Fruit fly (Drosophila melanogaster): ENCODE data around the gene wake.

wake gene

dm6 chr3R:22639239-22639858 lies at the start of gene wake, which contains the start of gene loco (continued):
- TF ChIP-seq CG30020 (tag; optimal IDR thresholded peaks at IDR 0.05): peak; percentile 32
- no peak for TF ChIP-seq otp (GFP tag; IDR thresholded peaks at IDR 0.05)
- no peak for TF ChIP-seq lbe (GFP tag; optimal IDR thresholded peaks at IDR 0.05)
- no peak for TF ChIP-seq Usf (GFP tag; optimal IDR thresholded peaks at IDR 0.05)
- TF ChIP-seq CG7928 (GFP tag; optimal IDR thresholded peaks at IDR 0.05): no peak
- TF ChIP-seq B-H1 (GFP tag; IDR thresholded peaks at IDR 0.05): no peak
- no peak for TF ChIP-seq ind (GFP tag; optimal IDR thresholded peaks at IDR 0.05)
- no peak for TF ChIP-seq CG10959 (GFP tag; IDR thresholded peaks at IDR 0.05)
- TF ChIP-seq ken (GFP tag; IDR thresholded peaks at IDR 0.05): no peak
- no peak for TF ChIP-seq gsb-n (tag; optimal IDR thresholded peaks at IDR 0.05)
- TF ChIP-seq schlank (tag; optimal IDR thresholded peaks at IDR 0.05): no peak
- TF ChIP-seq CG16813 (GFP tag; IDR thresholded peaks at IDR 0.05; ENCODE audit: partially characterized antibody): peak; percentile 93
- no peak for TF ChIP-seq Fer1 (GFP tag; optimal IDR thresholded peaks at IDR 0.05)
- no peak for TF ChIP-seq zfh1 (GFP tag; IDR thresholded peaks at IDR 0.05)
- no peak for TF ChIP-seq emc (GFP tag; optimal IDR thresholded peaks at IDR 0.05)
- no peak for TF ChIP-seq exex (tag; optimal IDR thresholded peaks at IDR 0.05)
- no peak for TF ChIP-seq vfl (GFP tag; optimal IDR thresholded peaks at IDR 0.05)
- peak; percentile 80 for TF ChIP-seq CG2116 (GFP tag; optimal IDR thresholded peaks at IDR 0.05)
- TF ChIP-seq crc (GFP tag; optimal IDR thresholded peaks at IDR 0.05): no peak
- TF ChIP-seq Myb (GFP tag; optimal IDR thresholded peaks at IDR 0.05): peak; percentile 100
- peak; percentile 64 for TF ChIP-seq HmgD (GFP tag; optimal IDR thresholded peaks at IDR 0.05)
- no peak for TF ChIP-seq ro (GFP tag; IDR thresholded peaks at IDR 0.05)
- TF ChIP-seq rib (GFP tag; IDR thresholded peaks at IDR 0.05): no peak
- peak; percentile 5 for TF ChIP-seq ems (GFP tag; optimal IDR thresholded peaks at IDR 0.05)
- TF ChIP-seq HmgZ (tag; optimal IDR thresholded peaks at IDR 0.05): no peak
- peak; percentile 52 for TF ChIP-seq CG12659 (GFP tag; optimal IDR thresholded peaks at IDR 0.05)
- peak in 1 of 3 experiments; percentile 7 for TF ChIP-seq lola (GFP tag; optimal IDR thresholded peaks at IDR 0.05)
- TF ChIP-seq Atf-2 (GFP tag; optimal IDR thresholded peaks at IDR 0.05): no peak
- TF ChIP-seq HLH3B (GFP tag; IDR thresholded peaks at IDR 0.05): no peak
- no peak for TF ChIP-seq CG8388 (GFP tag; optimal IDR thresholded peaks at IDR 0.05)
- TF ChIP-seq CG12299 (tag; optimal IDR thresholded peaks at IDR 0.05): no peak
- no peak for TF ChIP-seq Hr39 (optimal IDR thresholded peaks at IDR 0.05)
- no peak for TF ChIP-seq sim (GFP tag; IDR thresholded peaks at IDR 0.05)
- TF ChIP-seq cg (GFP tag; optimal IDR thresholded peaks at IDR 0.05): peak; percentile 28
- no peak for TF ChIP-seq bcd (GFP tag; optimal IDR thresholded peaks at IDR 0.05)
- TF ChIP-seq CG13296 (GFP tag; optimal IDR thresholded peaks at IDR 0.05): no peak
- peak; percentile 33 for TF ChIP-seq CG17829 (tag; optimal IDR thresholded peaks at IDR 0.05)
- no peak for TF ChIP-seq prd (optimal IDR thresholded peaks at IDR 0.05)
- TF ChIP-seq prd (GFP tag; IDR thresholded peaks at IDR 0.05): no peak
- no peak for TF ChIP-seq Hr3 (GFP tag; optimal IDR thresholded peaks at IDR 0.05)
- no peak for TF ChIP-seq lab (GFP tag; optimal IDR thresholded peaks at IDR 0.05)
- peak; percentile 89 for TF ChIP-seq zen2 (GFP tag; IDR thresholded peaks at IDR 0.05; ENCODE audit: partially characterized antibody)
- TF ChIP-seq ci (GFP tag; IDR thresholded peaks at IDR 0.05): no peak
- TF ChIP-seq CG18764 (GFP tag; optimal IDR thresholded peaks at IDR 0.05): no peak
- no peak for TF ChIP-seq B-H2 (GFP tag; optimal IDR thresholded peaks at IDR 0.05)
- no peak for TF ChIP-seq CrebB (tag; optimal IDR thresholded peaks at IDR 0.05)
- TF ChIP-seq CG6854 (GFP tag; optimal IDR thresholded peaks at IDR 0.05): no peak
- TF ChIP-seq pnt (GFP tag; optimal IDR thresholded peaks at IDR 0.05): no peak
- no peak for TF ChIP-seq CG3281 (GFP tag; optimal IDR thresholded peaks at IDR 0.05)
- no peak for TF ChIP-seq HHEX (GFP tag; optimal IDR thresholded peaks at IDR 0.05)
- peak; percentile 99 for TF ChIP-seq CG18011 (GFP tag; optimal IDR thresholded peaks at IDR 0.05)
- TF ChIP-seq CG2120 (GFP tag; optimal IDR thresholded peaks at IDR 0.05): peak; percentile 19
